Worm (Caenorhabditis elegans): ENCODE results near the gene str-175.

The str-175 gene

ce11 chrIV:4870546-4870945 lies at the start of gene str-175:
str-175 (minus strand) TSS chrIV:4870646.
- TF ChIP-seq ama-1 (optimal IDR thresholded peaks at IDR 0.05) (no peak), unc-62 (GFP tag; optimal IDR thresholded peaks at IDR 0.05) (no peak), ztf-1 (GFP tag; conservative IDR thresholded peaks at IDR 0.05) (no peak), unc-55 (GFP tag; optimal IDR thresholded peaks at IDR 0.05) (no peak), lin-39 (tag; optimal IDR thresholded peaks at IDR 0.05) (no peak), Y55F3AM.14 (GFP tag; optimal IDR thresholded peaks at IDR 0.05) (no peak), nhr-21 (tag; optimal IDR thresholded peaks at IDR 0.05) (no peak), mab-5 (tag; optimal IDR thresholded peaks at IDR 0.05) (no peak), peb-1 (tag; optimal IDR thresholded peaks at IDR 0.05) (no peak), F13H6.1 (tag; optimal IDR thresholded peaks at IDR 0.05) (no peak), sem-4 (tag; optimal IDR thresholded peaks at IDR 0.05) (no peak), nhr-6 (tag; optimal IDR thresholded peaks at IDR 0.05) (no peak), nhr-11 (tag; optimal IDR thresholded peaks at IDR 0.05) (no peak), nhr-25 (tag; optimal IDR thresholded peaks at IDR 0.05) (no peak), nhr-12 (tag; optimal IDR thresholded peaks at IDR 0.05) (no peak), lin-13 (GFP tag; optimal IDR thresholded peaks at IDR 0.05) (no peak), ztf-11 (tag; optimal IDR thresholded peaks at IDR 0.05) (no peak)

ce11 chrIV:4917774-4918173 lies 47.3 kb upstream of the str-175 start, which contains the start of gene str-158:
str-158 (plus strand) TSS chrIV:4918074.
- TF ChIP-seq nhr-11 (tag; optimal IDR thresholded peaks at IDR 0.05) (no peak), R02D3.7 (tag; optimal IDR thresholded peaks at IDR 0.05) (no peak), aly-2 (tag; optimal IDR thresholded peaks at IDR 0.05) (no peak), dmd-4 (tag; optimal IDR thresholded peaks at IDR 0.05) (no peak), zag-1 (tag; optimal IDR thresholded peaks at IDR 0.05) (no peak), elt-3 (tag; optimal IDR thresholded peaks at IDR 0.05) (no peak), ztf-1 (GFP tag; conservative IDR thresholded peaks at IDR 0.05) (no peak), nhr-23 (tag; optimal IDR thresholded peaks at IDR 0.05) (no peak), nhr-6 (tag; optimal IDR thresholded peaks at IDR 0.05) (no peak), egl-27 (tag; optimal IDR thresholded peaks at IDR 0.05) (no peak), unc-55 (GFP tag; optimal IDR thresholded peaks at IDR 0.05) (no peak), mbf-1 (tag; optimal IDR thresholded peaks at IDR 0.05) (no peak), ceh-82 (tag; optimal IDR thresholded peaks at IDR 0.05) (no peak)

ce11 chrIV:4915689-4916088 lies 45.2 kb upstream of the str-175 start, which contains the start of gene str-155:
str-155 (plus strand) TSS chrIV:4915989.
- TF ChIP-seq unc-55 (GFP tag; optimal IDR thresholded peaks at IDR 0.05) (no peak), elt-1 (tag; optimal IDR thresholded peaks at IDR 0.05) (no peak), lin-39 (tag; optimal IDR thresholded peaks at IDR 0.05) (no peak), C34F6.9 (tag; optimal IDR thresholded peaks at IDR 0.05) (no peak), aly-2 (tag; optimal IDR thresholded peaks at IDR 0.05) (no peak), elt-3 (tag; optimal IDR thresholded peaks at IDR 0.05) (no peak), R02D3.7 (tag; optimal IDR thresholded peaks at IDR 0.05) (no peak), mbf-1 (tag; optimal IDR thresholded peaks at IDR 0.05) (no peak), gmeb-1 (tag; optimal IDR thresholded peaks at IDR 0.05) (no peak), ztf-11 (tag; optimal IDR thresholded peaks at IDR 0.05) (no peak), nhr-237 (tag; optimal IDR thresholded peaks at IDR 0.05) (no peak), unc-62 (GFP tag; optimal IDR thresholded peaks at IDR 0.05) (no peak), nhr-21 (tag; optimal IDR thresholded peaks at IDR 0.05) (no peak), nhr-12 (tag; optimal IDR thresholded peaks at IDR 0.05) (no peak), sma-3 (GFP tag; optimal IDR thresholded peaks at IDR 0.05) (no peak), sma-9 (GFP tag; optimal IDR thresholded peaks at IDR 0.05) (no peak), sma-9 (tag; optimal IDR thresholded peaks at IDR 0.05) (no peak), F13H6.1 (tag; optimal IDR thresholded peaks at IDR 0.05) (no peak), egl-27 (tag; optimal IDR thresholded peaks at IDR 0.05) (no peak), zag-1 (tag; optimal IDR thresholded peaks at IDR 0.05) (no peak), alr-1 (tag; optimal IDR thresholded peaks at IDR 0.05) (no peak)

- TF ChIP-seq lin-13 (GFP tag; optimal IDR thresholded peaks at IDR 0.05), result no peak
Observed at ce11 chrIV:4913090-4913489, 42.6 kb upstream of the str-175 start, which contains the start of gene str-156. str-156 (plus strand) TSS chrIV:4913390.

DNA sequence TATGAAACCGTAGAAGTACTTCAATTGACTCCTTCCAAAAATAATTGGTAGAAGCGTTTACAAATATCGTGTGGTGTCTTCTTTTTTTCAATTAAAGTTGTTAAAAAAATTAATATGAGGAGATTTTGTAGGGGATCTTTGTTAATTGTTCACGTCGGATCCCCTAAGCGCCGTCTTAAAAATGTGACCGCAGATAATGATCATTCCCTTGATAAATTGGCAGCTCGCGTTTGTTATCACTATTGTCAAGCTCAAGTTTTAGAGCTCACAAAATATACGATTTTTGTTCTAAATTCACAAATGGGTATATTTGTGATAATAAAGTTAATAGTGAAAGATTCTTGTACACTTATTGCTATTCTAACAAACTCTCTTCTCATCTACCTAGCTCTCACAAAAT lies 38.6 kb upstream of the str-175 start, which contains the start of gene str-159:
Gene str-159 (plus strand): TSS at position 301 of the 400 bp plus-strand sequence.
- no peak for TF ChIP-seq lin-39 (tag; optimal IDR thresholded peaks at IDR 0.05)
- no peak for TF ChIP-seq nhr-23 (tag; optimal IDR thresholded peaks at IDR 0.05)
- TF ChIP-seq mbf-1 (tag; optimal IDR thresholded peaks at IDR 0.05), result no peak
- TF ChIP-seq elt-3 (tag; optimal IDR thresholded peaks at IDR 0.05), result no peak
- no peak for TF ChIP-seq peb-1 (tag; optimal IDR thresholded peaks at IDR 0.05)
- TF ChIP-seq unc-39 (tag; optimal IDR thresholded peaks at IDR 0.05), result no peak
- no peak for TF ChIP-seq ztf-4 (tag; optimal IDR thresholded peaks at IDR 0.05)
- TF ChIP-seq dmd-4 (tag; optimal IDR thresholded peaks at IDR 0.05), result no peak
- TF ChIP-seq nhr-25 (tag; optimal IDR thresholded peaks at IDR 0.05), result no peak
- no peak for TF ChIP-seq unc-55 (GFP tag; optimal IDR thresholded peaks at IDR 0.05)
- no peak for TF ChIP-seq snpc-4 (tag; optimal IDR thresholded peaks at IDR 0.05)
- TF ChIP-seq nhr-6 (tag; optimal IDR thresholded peaks at IDR 0.05), result no peak
- no peak for TF ChIP-seq ceh-82 (tag; optimal IDR thresholded peaks at IDR 0.05)
- TF ChIP-seq nhr-77 (tag; optimal IDR thresholded peaks at IDR 0.05), result no peak
